Fruit fly (Drosophila melanogaster) whole organism, embryonic: ENCODE data around the gene CG46458.

ENCODE experiments used
- CG10274 ChIP-seq: fragments of 200-800 bp; sonication (Bioruptor generic); optimal IDR thresholded peaks from 3 replicates; lab custom pipeline; 2017; ENCODE audit warnings: missing biosample characterization, mild to moderate bottlenecking, missing genetic modification characterization
- CG10565 ChIP-seq: fragments of 200-800 bp; sonication (Bioruptor generic); optimal IDR thresholded peaks from 3 replicates; lab custom pipeline; 2016; ENCODE audit warnings: missing biosample characterization, mild to moderate bottlenecking, missing genetic modification characterization
- CG11247 ChIP-seq: fragments of 200-800 bp; sonication (Bioruptor generic); IDR thresholded peaks from 2 replicates; pipeline ENCODE4 v1.3.6; 2022; ENCODE audit warnings: missing biosample characterization, missing genetic modification characterization
- CG15073 ChIP-seq: fragments of 200-800 bp; sonication (Bioruptor generic); optimal IDR thresholded peaks from 2 replicates; lab custom pipeline; 2016; ENCODE audit warnings: missing biosample characterization, missing genetic modification characterization
- CG4854 ChIP-seq: fragments of 200-800 bp; sonication (Bioruptor generic); optimal IDR thresholded peaks from 2 replicates; lab custom pipeline; 2016; ENCODE audit warnings: missing biosample characterization, missing genetic modification characterization, inconsistent platforms
- HLH3B ChIP-seq: fragments of 200-800 bp; sonication (Bioruptor generic); IDR thresholded peaks from 2 replicates; pipeline ENCODE4 v1.3.6; 2022; ENCODE audit warnings: missing biosample characterization, missing genetic modification characterization
- HLHmδ ChIP-seq: fragments of 200-800 bp; sonication (Bioruptor generic); optimal IDR thresholded peaks from 2 replicates; lab custom pipeline; 2018; ENCODE audit warnings: missing biosample characterization, mild to moderate bottlenecking, missing genetic modification characterization, moderate library complexity
- MBD-R2 ChIP-seq: fragments of 200-800 bp; sonication (Bioruptor generic); IDR thresholded peaks from 2 replicates; pipeline ENCODE4 v1.3.6; 2022; ENCODE audit warnings: missing biosample characterization, missing genetic modification characterization
- cwo ChIP-seq: fragments of 200-800 bp; sonication (Bioruptor generic); optimal IDR thresholded peaks from 3 replicates; lab custom pipeline; 2017; ENCODE audit warnings: missing biosample characterization, missing genetic modification characterization, mild to moderate bottlenecking, moderate library complexity, missing genetic modification reagents
- dmrt99B ChIP-seq: fragments of 200-800 bp; sonication (Bioruptor generic); optimal IDR thresholded peaks from 2 replicates; lab custom pipeline; 2018; ENCODE audit warnings: missing biosample characterization, mild to moderate bottlenecking, missing genetic modification characterization, moderate library complexity
- esg ChIP-seq: fragments of 200-800 bp; sonication (Bioruptor generic); conservative IDR thresholded peaks from 2 replicates; pipeline ENCODE4 v1.3.6; 2022; ENCODE audit warnings: missing biosample characterization, missing genetic modification characterization
- mld ChIP-seq: fragments of 200-800 bp; sonication (Bioruptor generic); IDR thresholded peaks from 3 replicates; pipeline ENCODE4 v1.3.6; 2022; ENCODE audit warnings: missing biosample characterization, missing genetic modification characterization; ENCODE audit not compliant: partially characterized antibody

DNA sequence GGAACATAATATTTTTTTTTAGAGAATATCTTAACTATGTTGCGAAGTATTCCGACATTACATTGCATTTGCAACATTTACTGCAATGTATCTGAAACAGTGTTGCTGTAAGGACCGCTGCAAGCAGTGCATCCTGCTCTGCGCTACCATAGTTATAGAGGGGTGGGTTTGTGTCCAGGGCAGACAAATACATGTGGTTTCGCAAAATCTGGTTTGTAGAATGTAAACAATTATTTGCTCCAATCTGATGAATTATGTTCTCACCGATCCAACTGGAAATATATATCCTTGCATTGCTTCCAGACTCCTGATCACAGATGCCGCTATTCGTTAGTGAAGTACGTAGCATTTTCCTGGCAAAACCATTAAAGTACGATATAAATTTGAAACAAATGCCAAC, 103.9 kb downstream of the CG46458 start:
- TF ChIP-seq esg (GFP tag; lab: Robert Waterston, UW) (no peak), CG10565 (no peak), CG10274 (GFP tag; lab: Kevin White, UChicago) (no peak), MBD-R2 (GFP tag; lab: Robert Waterston, UW) (no peak), mld (GFP tag; lab: Robert Waterston, UW) (no peak), cwo (GFP tag; lab: Kevin White, UChicago) (no peak), CG15073 (GFP tag; lab: Kevin White, UChicago) (no peak), HLHmδ (GFP tag; lab: Kevin White, UChicago) (no peak), CG11247 (no peak), HLH3B (GFP tag; lab: Robert Waterston, UW) (no peak), dmrt99B (tag; lab: Kevin White, UChicago) (no peak), CG4854 (no peak)
